Worm (Caenorhabditis elegans) whole organism, L3 larva: ENCODE measurements around the gene C25F9.14.

ENCODE experiments used
- egl-27 ChIP-seq: sonication (generic microtip); optimal IDR thresholded peaks from 4 replicates; lab custom pipeline; 2017; ENCODE audit warnings: missing biosample characterization, missing genetic modification reagents, missing genetic modification characterization
- elt-1 ChIP-seq: fragments of 150-350 bp; optimal IDR thresholded peaks from 2 replicates; lab custom pipeline; 2014; ENCODE audit warnings: missing biosample characterization, missing genetic modification characterization
- fkh-10 ChIP-seq: sonication (generic microtip); optimal IDR thresholded peaks from 2 replicates; lab custom pipeline; 2017; ENCODE audit warnings: missing biosample characterization, missing genetic modification reagents, missing genetic modification characterization
- hmg-11 ChIP-seq: sonication (generic microtip); optimal IDR thresholded peaks from 2 replicates; lab custom pipeline; 2016; ENCODE audit warnings: missing genetic modification characterization, missing compliant biosample characterization
- nhr-25 ChIP-seq: sonication (generic microtip); optimal IDR thresholded peaks from 2 replicates; lab custom pipeline; 2017; ENCODE audit warnings: missing biosample characterization, missing genetic modification characterization
- nhr-28 ChIP-seq: fragments of 150-350 bp; optimal IDR thresholded peaks from 2 replicates; lab custom pipeline; 2014; ENCODE audit warnings: missing biosample characterization, missing genetic modification characterization
- pha-4 ChIP-seq: fragments of 150-350 bp; optimal IDR thresholded peaks from 2 replicates; lab custom pipeline; 2014; ENCODE audit warnings: missing biosample characterization, missing genetic modification reagents, missing genetic modification characterization
- pqm-1 ChIP-seq: fragments of 150-350 bp; optimal IDR thresholded peaks from 2 replicates; lab custom pipeline; 2017; ENCODE audit warnings: missing biosample characterization, missing genetic modification characterization, inconsistent platforms
- unc-62 ChIP-seq: fragments of 150-350 bp; sonication (generic microtip); optimal IDR thresholded peaks from 4 replicates; lab custom pipeline; 2014; ENCODE audit warnings: missing biosample characterization, missing genetic modification reagents, missing genetic modification characterization

DNA sequence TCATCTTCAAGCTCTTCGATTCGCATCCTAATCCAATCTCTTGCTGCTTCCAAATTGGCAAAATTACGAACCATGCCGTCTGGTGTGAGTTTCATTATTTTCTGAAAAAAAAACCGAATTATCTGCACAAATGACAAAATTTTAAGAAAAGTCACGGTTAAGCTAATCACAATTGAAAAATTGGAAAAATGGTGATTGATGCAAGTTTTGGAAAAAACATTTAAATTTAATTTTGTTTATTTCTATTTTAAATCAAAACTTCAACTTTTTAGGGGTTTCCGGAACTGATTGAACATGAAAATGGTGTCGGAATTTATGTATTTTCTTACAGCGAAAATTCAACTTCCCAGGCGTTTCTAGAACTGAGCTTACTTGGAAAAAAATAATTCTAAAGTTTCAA lies 33.4 kb upstream of the C25F9.14 start, which contains the start of gene C25F9.12:
- TF ChIP-seq pha-4 (tag; lab: Kevin White, UChicago) (no peak), nhr-25 (no peak), hmg-11 (tag; lab: Kevin White, UChicago) (no peak), nhr-28 (no peak), fkh-10 (GFP tag; lab: Kevin White, UChicago) (no peak), egl-27 (tag; lab: Kevin White, UChicago) (no peak), pqm-1 (tag; lab: Kevin White, UChicago) (no peak), elt-1 (tag; lab: Kevin White, UChicago) (no peak), unc-62 (GFP tag; lab: Kevin White, UChicago) (no peak)
